Worm (Caenorhabditis elegans) whole organism, L2 larva: Measurements from ENCODE around the gene rpl-25.1.
A peak's percentile ranks its signal among the peaks of the same experiment; 100 is the strongest.

Experiments used
- F13H6.1 ChIP-seq: sonication (generic microtip); optimal IDR thresholded peaks from 2 replicates; lab custom pipeline; 2016; ENCODE audit warnings: missing genetic modification characterization, missing compliant biosample characterization
- ZK546.5 ChIP-seq: sonication (generic microtip); optimal IDR thresholded peaks from 2 replicates; lab custom pipeline; 2017; ENCODE audit warnings: missing biosample characterization, missing genetic modification characterization
- aly-2 ChIP-seq: fragments of 150-350 bp; optimal IDR thresholded peaks from 2 replicates; lab custom pipeline; 2014; ENCODE audit warnings: missing biosample characterization, missing genetic modification characterization
- ceh-16 ChIP-seq: fragments of 150-350 bp; optimal IDR thresholded peaks from 2 replicates; lab custom pipeline; 2014; ENCODE audit warnings: missing biosample characterization, missing genetic modification characterization
- ceh-82 ChIP-seq: fragments of 150-350 bp; optimal IDR thresholded peaks from 2 replicates; lab custom pipeline; 2014; ENCODE audit warnings: missing biosample characterization, missing genetic modification characterization
- egl-27 ChIP-seq: sonication (generic microtip); optimal IDR thresholded peaks from 3 replicates; lab custom pipeline; 2017; ENCODE audit warnings: missing biosample characterization, missing genetic modification reagents, missing genetic modification characterization
- elt-3 ChIP-seq: sonication (generic microtip); optimal IDR thresholded peaks from 2 replicates; lab custom pipeline; 2017; ENCODE audit warnings: missing biosample characterization, missing genetic modification characterization
- fos-1 ChIP-seq: fragments of 150-350 bp; optimal IDR thresholded peaks from 2 replicates; lab custom pipeline; 2014; ENCODE audit warnings: missing biosample characterization, missing genetic modification characterization
- gmeb-1 ChIP-seq: fragments of 150-350 bp; optimal IDR thresholded peaks from 2 replicates; lab custom pipeline; 2014; ENCODE audit warnings: missing biosample characterization, missing genetic modification characterization
- lin-13 ChIP-seq: fragments of 150-350 bp; optimal IDR thresholded peaks from 2 replicates; lab custom pipeline; 2014; ENCODE audit warnings: missing biosample characterization, missing genetic modification reagents, missing genetic modification characterization
- lin-39 ChIP-seq: fragments of 150-350 bp; optimal IDR thresholded peaks from 2 replicates; lab custom pipeline; 2014; ENCODE audit warnings: missing biosample characterization, missing genetic modification reagents, missing genetic modification characterization
- lsy-2 ChIP-seq, 2 experiments: fragments of 150-350 bp in 1 of 2; sonication (generic microtip) in 1 of 2; optimal IDR thresholded peaks; 2 replicates each; lab custom pipeline; 2014 to 2017; ENCODE audit warnings: missing biosample characterization in 2 of 2, missing genetic modification characterization in 2 of 2
- mab-5 ChIP-seq: fragments of 150-350 bp; optimal IDR thresholded peaks from 2 replicates; lab custom pipeline; 2014; ENCODE audit warnings: missing biosample characterization, missing genetic modification characterization
- nhr-10 ChIP-seq: sonication (generic microtip); optimal IDR thresholded peaks from 2 replicates; lab custom pipeline; 2017; ENCODE audit warnings: missing biosample characterization, missing genetic modification characterization
- nhr-11 ChIP-seq: fragments of 150-350 bp; optimal IDR thresholded peaks from 2 replicates; lab custom pipeline; 2014; ENCODE audit warnings: missing biosample characterization, missing genetic modification characterization
- nhr-12 ChIP-seq: fragments of 150-350 bp; optimal IDR thresholded peaks from 2 replicates; lab custom pipeline; 2014; ENCODE audit warnings: missing biosample characterization, missing genetic modification characterization
- nhr-129 ChIP-seq: fragments of 150-350 bp; optimal IDR thresholded peaks from 2 replicates; lab custom pipeline; 2014; ENCODE audit warnings: missing biosample characterization, missing genetic modification characterization
- nhr-21 ChIP-seq: fragments of 150-350 bp; optimal IDR thresholded peaks from 2 replicates; lab custom pipeline; 2014; ENCODE audit warnings: missing biosample characterization, missing genetic modification characterization
- nhr-23 ChIP-seq: fragments of 150-350 bp; optimal IDR thresholded peaks from 2 replicates; lab custom pipeline; 2014; ENCODE audit warnings: missing biosample characterization, missing genetic modification reagents, missing genetic modification characterization
- nhr-25 ChIP-seq: fragments of 150-350 bp; sonication (generic microtip); optimal IDR thresholded peaks from 3 replicates; lab custom pipeline; 2014; ENCODE audit warnings: missing biosample characterization, missing genetic modification characterization
- nhr-6 ChIP-seq: fragments of 150-350 bp; optimal IDR thresholded peaks from 2 replicates; lab custom pipeline; 2014; ENCODE audit warnings: missing biosample characterization, missing genetic modification characterization
- nhr-77 ChIP-seq: fragments of 150-350 bp; optimal IDR thresholded peaks from 2 replicates; lab custom pipeline; 2014; ENCODE audit warnings: missing biosample characterization, missing genetic modification characterization
- peb-1 ChIP-seq: fragments of 150-350 bp; optimal IDR thresholded peaks from 2 replicates; lab custom pipeline; 2014; ENCODE audit warnings: missing biosample characterization, missing genetic modification characterization
- skn-1 ChIP-seq: sonication (generic microtip); optimal IDR thresholded peaks from 2 replicates; lab custom pipeline; 2017; ENCODE audit warnings: missing biosample characterization, missing genetic modification characterization
- sma-9 ChIP-seq, 2 experiments: fragments of 150-350 bp in 1 of 2; sonication (generic microtip) in 1 of 2; optimal IDR thresholded peaks; 2 replicates each; lab custom pipeline; 2014 to 2016; ENCODE audit warnings: missing genetic modification characterization in 2 of 2, mild to moderate bottlenecking in 1 of 2, missing biosample characterization in 1 of 2, missing compliant biosample characterization in 1 of 2, missing genetic modification reagents in 1 of 2, moderate library complexity in 1 of 2
- snpc-4 ChIP-seq: fragments of 150-350 bp; optimal IDR thresholded peaks from 2 replicates; lab custom pipeline; 2014; ENCODE audit warnings: missing biosample characterization, missing genetic modification characterization
- unc-39 ChIP-seq: fragments of 150-350 bp; optimal IDR thresholded peaks from 2 replicates; lab custom pipeline; 2014; ENCODE audit warnings: missing biosample characterization, missing genetic modification characterization
- unc-55 ChIP-seq: fragments of 150-350 bp; sonication (generic microtip); optimal IDR thresholded peaks from 3 replicates; lab custom pipeline; 2014; ENCODE audit warnings: missing biosample characterization, missing genetic modification reagents, missing genetic modification characterization
- unc-62 ChIP-seq: fragments of 150-350 bp; optimal IDR thresholded peaks from 2 replicates; lab custom pipeline; 2014; ENCODE audit warnings: missing biosample characterization, missing genetic modification reagents, missing genetic modification characterization
- zag-1 ChIP-seq: fragments of 150-350 bp; optimal IDR thresholded peaks from 2 replicates; lab custom pipeline; 2014; ENCODE audit warnings: missing biosample characterization, missing genetic modification characterization
- ztf-1 ChIP-seq: fragments of 200-800 bp; sonication (Bioruptor generic); conservative IDR thresholded peaks from 2 replicates; pipeline ENCODE4 v1.3.6; 2022; ENCODE audit warnings: missing genetic modification characterization, missing compliant biosample characterization
- ztf-11 ChIP-seq: sonication (generic microtip); optimal IDR thresholded peaks from 2 replicates; lab custom pipeline; 2017; ENCODE audit warnings: missing biosample characterization, missing genetic modification characterization

Gene rpl-25.1

DNA sequence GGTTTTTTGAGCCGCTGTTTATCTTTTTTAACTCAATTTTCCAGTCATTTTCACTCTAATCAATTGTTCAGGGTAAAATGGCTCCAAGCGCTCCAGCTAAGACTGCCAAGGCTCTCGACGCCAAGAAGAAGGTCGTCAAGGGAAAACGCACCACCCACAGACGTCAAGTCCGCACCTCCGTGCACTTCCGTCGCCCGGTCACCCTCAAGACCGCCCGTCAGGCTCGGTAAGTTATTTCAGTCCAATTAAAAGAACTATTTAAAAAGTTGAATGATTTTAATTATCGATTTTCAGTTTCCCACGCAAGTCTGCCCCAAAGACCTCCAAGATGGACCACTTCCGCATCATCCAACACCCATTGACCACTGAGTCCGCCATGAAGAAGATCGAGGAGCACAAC lies at the start of gene rpl-25.1:
TSS of gene rpl-25.1 (plus strand) at position 72 of the 400 bp plus-strand sequence.
- TF ChIP-seq lin-39 (tag; lab: Kevin White, UChicago) (no peak), sma-9 (GFP tag; optimal IDR thresholded peaks at IDR 0.05; lab: Kevin White, UChicago) (no peak), sma-9 (tag; optimal IDR thresholded peaks at IDR 0.05; lab: Kevin White, UChicago) (no peak), ZK546.5 (tag; lab: Kevin White, UChicago) (no peak), nhr-23 (tag; lab: Kevin White, UChicago) (no peak), ztf-11 (tag; lab: Kevin White, UChicago) (no peak), fos-1 (tag; lab: Kevin White, UChicago) (no peak), elt-3 (tag; lab: Kevin White, UChicago) (no peak), nhr-129 (tag; lab: Kevin White, UChicago) (no peak)
- TF ChIP-seq, all 48 proteins: peak for 0

DNA sequence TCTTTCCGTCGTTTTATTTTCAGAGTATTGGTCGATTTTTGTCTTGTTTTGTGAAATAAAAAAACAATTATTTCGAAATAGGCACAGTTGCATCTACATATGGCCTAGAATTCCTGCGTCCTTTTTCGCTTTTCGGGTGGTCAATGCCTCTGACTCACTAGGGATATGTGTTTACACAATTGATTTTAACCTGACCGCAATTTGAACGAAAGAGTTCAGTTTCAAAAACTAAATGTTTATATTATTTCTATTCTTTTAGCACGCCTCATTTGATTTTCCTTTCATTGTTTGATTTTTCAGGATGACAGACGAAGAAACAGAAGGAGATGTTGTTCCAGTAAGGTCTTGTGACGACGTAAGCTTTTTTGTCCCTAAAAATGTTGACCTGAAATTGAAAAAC lies 47.2 kb upstream of the rpl-25.1 start, which contains the start of gene mfsd-12:
TSS of gene mfsd-12 (plus strand) at position 301 of the 400 bp plus-strand sequence.
- TF ChIP-seq fos-1 (tag; lab: Kevin White, UChicago) (no peak), egl-27 (no peak), nhr-25 (no peak), snpc-4 (tag; lab: Kevin White, UChicago) (no peak), unc-39 (tag; lab: Kevin White, UChicago) (no peak), skn-1 (tag; lab: Kevin White, UChicago) (no peak), nhr-129 (tag; lab: Kevin White, UChicago) (no peak), zag-1 (tag; lab: Kevin White, UChicago) (no peak), ceh-82 (tag; lab: Kevin White, UChicago) (no peak), mab-5 (tag; lab: Kevin White, UChicago) (no peak), nhr-21 (tag; lab: Kevin White, UChicago) (no peak), lsy-2 (tag; optimal IDR thresholded peaks at IDR 0.05; lab: Kevin White, UChicago) (no peak), nhr-12 (tag; lab: Kevin White, UChicago) (no peak), aly-2 (tag; lab: Kevin White, UChicago) (no peak), nhr-11 (no peak), unc-55 (GFP tag; lab: Kevin White, UChicago) (no peak), nhr-10 (no peak)
- TF ChIP-seq, all 48 proteins: peak for 0

DNA sequence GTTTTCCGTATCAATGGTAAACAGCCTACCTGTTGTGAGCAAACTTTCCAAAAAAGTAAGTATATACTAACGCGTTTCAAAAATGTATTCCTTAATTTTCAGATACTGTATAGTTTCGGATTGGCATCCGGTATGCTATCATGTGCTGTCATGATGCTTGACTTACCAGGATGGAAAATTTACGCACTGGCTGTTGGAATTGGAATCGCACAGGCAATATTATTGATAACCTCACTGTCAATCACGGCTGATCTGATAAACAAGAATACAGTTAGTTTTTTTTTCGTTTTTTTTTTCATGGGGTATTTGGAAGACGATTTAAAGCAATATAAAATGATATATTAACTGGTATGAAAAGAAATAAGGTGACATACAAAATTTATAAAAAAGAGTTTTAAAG lies 43.1 kb upstream of the rpl-25.1 start:
- TF ChIP-seq nhr-6 = no peak
- TF ChIP-seq peb-1 = no peak
- no peak for TF ChIP-seq ztf-11 (tag; lab: Kevin White, UChicago)
- no peak for TF ChIP-seq nhr-10
- TF ChIP-seq nhr-23 (tag; lab: Kevin White, UChicago) = no peak
- no peak for TF ChIP-seq nhr-25
- no peak for TF ChIP-seq ceh-16 (tag; lab: Kevin White, UChicago)
- TF ChIP-seq unc-62 (GFP tag; lab: Kevin White, UChicago) = no peak
- TF ChIP-seq egl-27 = no peak

DNA sequence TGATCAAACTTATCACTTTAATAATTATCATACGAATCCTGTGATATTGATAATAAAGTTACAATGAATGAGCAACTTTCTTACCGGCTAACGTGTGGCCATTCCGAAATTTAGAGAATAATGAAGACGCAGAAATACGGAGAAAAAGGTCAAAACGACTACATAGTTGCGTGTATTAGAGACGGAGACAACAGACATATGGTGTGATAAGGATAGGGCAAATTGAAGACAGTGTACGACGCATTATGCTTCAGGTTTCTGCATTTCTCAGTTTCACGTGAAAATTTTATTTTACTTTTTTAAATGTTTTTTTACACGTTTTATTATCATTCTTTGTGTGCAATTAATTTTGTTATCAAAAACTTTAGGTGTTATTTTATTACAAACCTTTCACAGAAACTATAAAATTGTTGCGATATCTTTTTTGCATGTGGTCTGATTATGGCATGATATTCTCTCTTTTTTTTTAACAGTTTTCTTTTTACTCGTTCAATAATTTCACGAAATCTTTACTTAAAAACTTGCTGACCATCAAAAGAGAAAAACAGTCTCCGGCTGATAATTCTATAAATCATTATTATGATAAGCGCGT lies 41.7 kb upstream of the rpl-25.1 start, which contains the start of gene tmem-135:
TSS of gene tmem-135 (plus strand) at position 542 of the 592 bp plus-strand sequence.
- no peak for TF ChIP-seq unc-55 (GFP tag; lab: Kevin White, UChicago)
- peak; percentile 26 for TF ChIP-seq sma-9 (GFP tag; optimal IDR thresholded peaks at IDR 0.05; lab: Kevin White, UChicago)
- TF ChIP-seq sma-9 (tag; optimal IDR thresholded peaks at IDR 0.05; lab: Kevin White, UChicago) = no peak

DNA sequence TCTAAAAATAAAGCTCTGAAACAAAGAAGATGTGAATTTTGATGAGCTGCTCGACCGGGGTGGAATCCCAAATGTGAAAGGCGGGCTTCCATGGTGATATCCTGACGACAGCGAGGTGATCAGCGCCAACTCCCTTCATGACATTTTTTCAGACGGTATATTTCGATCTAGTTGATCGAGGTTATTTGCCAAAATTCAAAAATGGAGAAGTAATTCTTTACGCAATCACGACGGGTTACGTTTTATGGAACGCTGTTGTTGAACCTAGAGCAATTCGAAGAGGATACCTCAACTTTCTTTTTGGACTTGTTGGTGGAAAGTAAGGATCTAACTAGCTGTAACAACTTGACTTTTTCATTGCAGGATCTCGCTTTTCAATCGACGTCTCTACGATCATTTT lies 38.3 kb upstream of the rpl-25.1 start:
- TF ChIP-seq F13H6.1 (no peak), peb-1 (no peak), nhr-23 (tag; lab: Kevin White, UChicago) (no peak)

DNA sequence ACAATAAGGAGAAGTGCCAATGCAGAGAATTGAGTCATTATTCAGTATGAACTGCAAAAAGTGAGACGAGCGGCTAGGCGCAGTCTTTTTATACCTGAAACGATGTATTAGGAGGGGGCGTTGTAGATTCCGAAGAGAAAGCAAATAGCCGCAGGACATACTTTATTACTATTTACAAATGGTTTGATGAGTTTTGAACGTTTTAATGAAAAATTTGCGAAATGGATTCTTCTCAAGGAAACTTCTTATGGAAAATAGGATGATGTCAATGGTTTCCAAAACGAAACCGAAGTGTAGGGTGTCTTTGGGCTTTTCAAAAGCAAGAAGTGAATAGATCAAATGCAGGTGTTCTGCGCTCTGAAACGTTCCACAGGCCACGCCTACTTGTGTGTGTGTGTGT lies 36.9 kb upstream of the rpl-25.1 start, which contains the start of gene flp-11:
TSS of gene flp-11 (minus strand) at position 101 of the 400 bp plus-strand sequence.
- TF ChIP-seq F13H6.1 = no peak
- no peak for TF ChIP-seq nhr-25
- no peak for TF ChIP-seq peb-1

DNA sequence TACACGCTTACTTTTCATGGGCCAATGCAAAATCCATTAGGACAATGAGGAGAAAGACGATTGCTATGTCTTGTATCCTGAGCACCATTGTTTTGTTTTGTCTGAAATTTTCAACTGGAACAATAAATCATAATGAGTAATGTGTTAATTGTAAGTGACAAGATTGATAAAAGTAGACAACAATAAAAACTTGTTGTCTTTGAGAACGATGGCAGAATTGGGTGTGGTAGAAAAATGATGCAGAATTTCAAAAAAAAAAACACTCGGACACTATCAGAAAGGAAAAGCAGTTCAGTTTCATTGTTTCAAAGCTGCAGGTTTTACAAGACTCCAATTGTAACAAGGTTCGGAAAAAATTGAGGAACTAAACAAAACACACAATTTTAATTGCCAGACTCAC lies 32.4 kb upstream of the rpl-25.1 start, which contains the start of gene K02G10.15:
TSS of gene K02G10.15 (minus strand) at position 101 of the 400 bp plus-strand sequence.
- TF ChIP-seq gmeb-1 (tag; lab: Kevin White, UChicago) (no peak), nhr-11 (no peak), ztf-1 (GFP tag; lab: Robert Waterston, UW) (no peak), lin-13 (GFP tag; lab: Kevin White, UChicago) (no peak), peb-1 (no peak), skn-1 (tag; lab: Kevin White, UChicago) (no peak), nhr-77 (tag; lab: Kevin White, UChicago) (no peak), nhr-23 (tag; lab: Kevin White, UChicago) (no peak), ZK546.5 (tag; lab: Kevin White, UChicago) (no peak)
- TF ChIP-seq, all 48 proteins: peak for 0
